Worm (Caenorhabditis elegans) whole organism, L4 larva: Measurements from ENCODE around the gene sftb-6.

Experiments
- F10B5.3 ChIP-seq: sonication (generic microtip); optimal IDR thresholded peaks from 2 replicates; lab custom pipeline; 2016; ENCODE audit warnings: mild to moderate bottlenecking, missing genetic modification characterization, missing compliant biosample characterization
- F26F4.8 ChIP-seq: fragments of 200-800 bp; sonication (Bioruptor generic); conservative IDR thresholded peaks from 2 replicates; pipeline ENCODE4 v1.3.6; 2022; ENCODE audit warnings: missing genetic modification characterization, missing compliant biosample characterization
- R02D3.7 ChIP-seq: fragments of 150-350 bp; sonication (generic microtip); optimal IDR thresholded peaks from 3 replicates; lab custom pipeline; 2014; ENCODE audit warnings: missing biosample characterization, missing genetic modification characterization
- T20F7.1 ChIP-seq: fragments of 200-800 bp; sonication (Bioruptor generic); optimal IDR thresholded peaks from 2 replicates; lab custom pipeline; 2018; ENCODE audit warnings: mild to moderate bottlenecking, missing genetic modification characterization, missing compliant biosample characterization
- Y48G9A.11 ChIP-seq: fragments of 200-800 bp; sonication (Bioruptor generic); IDR thresholded peaks from 2 replicates; pipeline ENCODE4 v1.3.6; 2022; ENCODE audit warnings: missing genetic modification reagents, missing genetic modification characterization, missing compliant biosample characterization
- Y5F2A.4 ChIP-seq: fragments of 200-800 bp; sonication (Bioruptor generic); optimal IDR thresholded peaks from 2 replicates; lab custom pipeline; 2018; ENCODE audit warnings: mild to moderate bottlenecking, missing genetic modification characterization, missing compliant biosample characterization
- ceh-62 ChIP-seq: sonication (generic microtip); optimal IDR thresholded peaks from 2 replicates; lab custom pipeline; 2017; ENCODE audit warnings: missing biosample characterization, missing genetic modification characterization
- cey-2 ChIP-seq: sonication (generic microtip); optimal IDR thresholded peaks from 3 replicates; lab custom pipeline; 2017; ENCODE audit warnings: missing genetic modification characterization, mild to moderate bottlenecking, missing compliant biosample characterization, antibody characterized with exemption, borderline replicate concordance; ENCODE audit not compliant: insufficient read depth
- ctbp-1 ChIP-seq: fragments of 200-800 bp; sonication (Bioruptor generic); IDR thresholded peaks from 2 replicates; pipeline ENCODE4 v1.3.6; 2022; ENCODE audit warnings: missing genetic modification reagents, missing genetic modification characterization, missing compliant biosample characterization
- daf-16 ChIP-seq, 3 experiments: sonication (generic microtip); optimal IDR thresholded peaks; 2 replicates each; lab custom pipeline; 2016 to 2017; ENCODE audit warnings: missing genetic modification characterization in 3 of 3, missing genetic modification reagents in 3 of 3, mild to moderate bottlenecking in 2 of 3, missing compliant biosample characterization in 2 of 3, missing biosample characterization in 1 of 3, moderate library complexity in 1 of 3
- dmd-8 ChIP-seq: fragments of 200-800 bp; sonication (Bioruptor generic); IDR thresholded peaks from 2 replicates; pipeline ENCODE4 v1.3.6; 2022; ENCODE audit warnings: missing genetic modification characterization, missing compliant biosample characterization
- dmd-9 ChIP-seq: fragments of 200-800 bp; sonication (Bioruptor generic); IDR thresholded peaks from 2 replicates; pipeline ENCODE4 v1.3.6; 2022; ENCODE audit warnings: missing genetic modification reagents, missing genetic modification characterization, missing compliant biosample characterization
- dpl-1 ChIP-seq: fragments of 150-350 bp; optimal IDR thresholded peaks from 2 replicates; lab custom pipeline; 2014; ENCODE audit warnings: missing biosample characterization, missing genetic modification reagents, missing genetic modification characterization
- dve-1 ChIP-seq: sonication (generic microtip); optimal IDR thresholded peaks from 2 replicates; lab custom pipeline; 2017; ENCODE audit warnings: antibody characterized with exemption, mild to moderate bottlenecking, missing genetic modification characterization, missing compliant biosample characterization; ENCODE audit not compliant: insufficient read depth
- fkh-10 ChIP-seq: fragments of 150-350 bp; optimal IDR thresholded peaks from 2 replicates; lab custom pipeline; 2014; ENCODE audit warnings: missing biosample characterization, missing genetic modification reagents, missing genetic modification characterization
- hif-1 ChIP-seq, 2 experiments: sonication (generic microtip); optimal IDR thresholded peaks; 2 replicates each; lab custom pipeline; 2016 to 2017; ENCODE audit warnings: missing compliant biosample characterization in 2 of 2, missing genetic modification characterization in 2 of 2, missing genetic modification reagents in 2 of 2, missing genotype in 2 of 2, mild to moderate bottlenecking in 1 of 2
- hlh-11 ChIP-seq: fragments of 200-800 bp; sonication (Bioruptor generic); optimal IDR thresholded peaks from 2 replicates; lab custom pipeline; 2018; ENCODE audit warnings: mild to moderate bottlenecking, missing genetic modification characterization, missing compliant biosample characterization
- hlh-30 ChIP-seq: sonication (generic microtip); optimal IDR thresholded peaks from 2 replicates; lab custom pipeline; 2017; ENCODE audit warnings: antibody characterized with exemption, mild to moderate bottlenecking, missing genetic modification characterization, missing compliant biosample characterization; ENCODE audit not compliant: insufficient read depth
- hmg-1.1 ChIP-seq: fragments of 200-800 bp; sonication (Bioruptor generic); IDR thresholded peaks from 2 replicates; pipeline ENCODE4 v1.3.6; 2022; ENCODE audit warnings: missing genetic modification reagents, missing genetic modification characterization, missing compliant biosample characterization
- jun-1 ChIP-seq: fragments of 150-350 bp; optimal IDR thresholded peaks from 2 replicates; lab custom pipeline; 2014; ENCODE audit warnings: missing biosample characterization, missing genetic modification reagents, missing genetic modification characterization
- lim-7 ChIP-seq: fragments of 200-800 bp; sonication (Bioruptor generic); IDR thresholded peaks from 2 replicates; pipeline ENCODE4 v1.3.6; 2022; ENCODE audit warnings: missing genetic modification characterization, missing compliant biosample characterization
- lin-13 ChIP-seq: fragments of 150-350 bp; optimal IDR thresholded peaks from 2 replicates; lab custom pipeline; 2014; ENCODE audit warnings: missing biosample characterization, missing genetic modification reagents, missing genetic modification characterization
- lin-38 ChIP-seq: fragments of 200-800 bp; sonication (Bioruptor generic); IDR thresholded peaks from 2 replicates; pipeline ENCODE4 v1.3.6; 2022; ENCODE audit warnings: missing genetic modification reagents, missing genetic modification characterization, missing compliant biosample characterization
- lin-39 ChIP-seq: fragments of 150-350 bp; optimal IDR thresholded peaks from 2 replicates; lab custom pipeline; 2014; ENCODE audit warnings: missing biosample characterization, missing genetic modification reagents, missing genetic modification characterization
- lsy-2 ChIP-seq, 2 experiments: fragments of 150-350 bp in 1 of 2; sonication (generic microtip) in 1 of 2; optimal IDR thresholded peaks; 2 replicates each; lab custom pipeline; 2014 to 2017; ENCODE audit warnings: missing biosample characterization in 2 of 2, missing genetic modification characterization in 2 of 2
- mep-1 ChIP-seq: fragments of 150-350 bp; sonication (generic microtip); optimal IDR thresholded peaks from 3 replicates; lab custom pipeline; 2014; ENCODE audit warnings: missing biosample characterization, missing genetic modification characterization
- nhr-102 ChIP-seq: sonication (generic microtip); optimal IDR thresholded peaks from 2 replicates; lab custom pipeline; 2016; ENCODE audit warnings: mild to moderate bottlenecking, missing genetic modification characterization, moderate library complexity, missing compliant biosample characterization
- nhr-28 ChIP-seq: fragments of 150-350 bp; optimal IDR thresholded peaks from 2 replicates; lab custom pipeline; 2014; ENCODE audit warnings: missing biosample characterization, missing genetic modification characterization
- nhr-48 ChIP-seq: sonication (generic microtip); optimal IDR thresholded peaks from 2 replicates; lab custom pipeline; 2016; ENCODE audit warnings: mild to moderate bottlenecking, missing genetic modification characterization, missing compliant biosample characterization
- nhr-76 ChIP-seq: fragments of 150-350 bp; optimal IDR thresholded peaks from 2 replicates; lab custom pipeline; 2014; ENCODE audit warnings: missing biosample characterization, missing genetic modification characterization
- rbr-2 ChIP-seq: sonication (generic microtip); optimal IDR thresholded peaks from 2 replicates; lab custom pipeline; 2016; ENCODE audit warnings: missing genotype, missing genetic modification characterization, missing compliant biosample characterization
- snpc-1.2 ChIP-seq: fragments of 200-800 bp; sonication (Bioruptor generic); IDR thresholded peaks from 2 replicates; pipeline ENCODE4 v1.3.6; 2022; ENCODE audit warnings: missing genetic modification reagents, missing genetic modification characterization, missing compliant biosample characterization
- snpc-4 ChIP-seq: fragments of 150-350 bp; optimal IDR thresholded peaks from 2 replicates; lab custom pipeline; 2014; ENCODE audit warnings: missing biosample characterization, missing genetic modification characterization
- unc-130 ChIP-seq: sonication (generic microtip); optimal IDR thresholded peaks from 2 replicates; lab custom pipeline; 2016; ENCODE audit warnings: missing genetic modification reagents, missing genetic modification characterization, missing compliant biosample characterization
- unc-62 ChIP-seq, 3 experiments: fragments of 150-350 bp in 1 of 3; sonication (generic microtip); optimal IDR thresholded peaks in 2 of 3; peaks in 1 of 3; 1 replicate in 1 of 3; 2 replicates in 2 of 3; lab custom pipeline; 2014 to 2017; ENCODE audit warnings: missing biosample characterization in 3 of 3, missing genetic modification characterization in 3 of 3, missing genetic modification reagents in 3 of 3, missing genotype in 1 of 3
- zag-1 ChIP-seq: fragments of 150-350 bp; optimal IDR thresholded peaks from 2 replicates; lab custom pipeline; 2014; ENCODE audit warnings: missing biosample characterization, missing genetic modification characterization
- zfp-2 ChIP-seq: sonication (generic microtip); optimal IDR thresholded peaks from 2 replicates; lab custom pipeline; 2016; ENCODE audit warnings: mild to moderate bottlenecking, missing genetic modification characterization, missing compliant biosample characterization
- zip-11 ChIP-seq: fragments of 200-800 bp; sonication (Bioruptor generic); IDR thresholded peaks from 2 replicates; pipeline ENCODE4 v1.3.6; 2022; ENCODE audit warnings: missing genetic modification characterization, missing compliant biosample characterization

Gene sftb-6

ce11 chrII:97992-98763 is at the start of gene sftb-6, which contains the start of gene luc-7L3:
Gene sftb-6, plus strand, starts transcription at chrII:98404.
Gene luc-7L3, minus strand, starts transcription at chrII:98027.
- TF ChIP-seq hlh-30 (tag; lab: Kevin White, UChicago) (peak; percentile 21), zag-1 (tag; lab: Kevin White, UChicago) (no peak), nhr-76 (no peak), Y48G9A.11 (GFP tag; lab: Robert Waterston, UW) (peak; percentile 97), dmd-9 (GFP tag; lab: Robert Waterston, UW) (no peak), zfp-2 (tag; lab: Kevin White, UChicago) (no peak), hif-1 (tag; optimal IDR thresholded peaks at IDR 0.05; lab: Kevin White, UChicago) (peak in 1 of 2 experiments; percentile 7), snpc-4 (tag; lab: Kevin White, UChicago) (no peak), snpc-1.2 (GFP tag; lab: Robert Waterston, UW) (no peak), lin-13 (GFP tag; lab: Kevin White, UChicago) (no peak), cey-2 (tag; lab: Kevin White, UChicago) (no peak), lin-39 (no peak), dmd-8 (GFP tag; lab: Robert Waterston, UW) (no peak), Y5F2A.4 (GFP tag; lab: Kevin White, UChicago) (no peak), nhr-48 (tag; lab: Kevin White, UChicago) (no peak), lsy-2 (tag; optimal IDR thresholded peaks at IDR 0.05; lab: Kevin White, UChicago) (peak in 1 of 2 experiments; percentile 72), zip-11 (GFP tag; lab: Robert Waterston, UW) (no peak), mep-1 (tag; lab: Kevin White, UChicago) (peak; percentile 56), ceh-62 (tag; lab: Kevin White, UChicago) (no peak), unc-62 (GFP tag; optimal IDR thresholded peaks at IDR 0.05 in 1 of 2; lab: Kevin White, UChicago) (no peak), unc-62 (tag; optimal IDR thresholded peaks at IDR 0.05; lab: Kevin White, UChicago) (no peak), lim-7 (GFP tag; lab: Robert Waterston, UW) (no peak), F26F4.8 (GFP tag; lab: Robert Waterston, UW) (no peak), dpl-1 (peak; percentile 64), ctbp-1 (GFP tag; lab: Robert Waterston, UW) (0 out of 2 replicates have a peak, but pooled peaks have one; percentile 19), lin-38 (GFP tag; lab: Robert Waterston, UW) (peak; percentile 26), nhr-102 (tag; lab: Kevin White, UChicago) (no peak), F10B5.3 (tag; lab: Kevin White, UChicago) (no peak), R02D3.7 (tag; lab: Kevin White, UChicago) (peak; percentile 83), daf-16 (GFP tag; optimal IDR thresholded peaks at IDR 0.05; lab: Kevin White, UChicago) (no peak), daf-16 (tag; optimal IDR thresholded peaks at IDR 0.05; lab: Kevin White, UChicago) (peak; percentile 72), fkh-10 (GFP tag; lab: Kevin White, UChicago) (peak; percentile 25), dve-1 (peak; percentile 37), jun-1 (tag; lab: Kevin White, UChicago) (no peak), rbr-2 (tag; lab: Kevin White, UChicago) (peak; percentile 48), T20F7.1 (GFP tag; lab: Kevin White, UChicago) (peak; percentile 100), nhr-28 (tag; lab: Kevin White, UChicago) (no peak), unc-130 (GFP tag; lab: Kevin White, UChicago) (no peak), hlh-11 (no peak), hmg-1.1 (GFP tag; lab: Robert Waterston, UW) (peak; percentile 29; the same call in 1 of the 2 replicates)
